Fruit fly (Drosophila melanogaster) whole organism, embryonic: Measurements from ENCODE around the gene brun.

Experiments
- Ada2b ChIP-seq: fragments of 200-800 bp; sonication (Bioruptor generic); IDR thresholded peaks from 2 replicates; pipeline ENCODE4 v1.3.6; 2022; ENCODE audit warnings: missing biosample characterization, missing genetic modification characterization
- Bgb ChIP-seq: fragments of 200-800 bp; sonication (Bioruptor generic); IDR thresholded peaks from 2 replicates; pipeline ENCODE4 v1.3.6; 2022; ENCODE audit warnings: missing biosample characterization, missing genetic modification characterization; ENCODE audit not compliant: partially characterized antibody
- CG10431 ChIP-seq: fragments of 200-800 bp; sonication (Bioruptor generic); optimal IDR thresholded peaks from 3 replicates; lab custom pipeline; 2018; ENCODE audit warnings: missing biosample characterization, mild to moderate bottlenecking, missing genetic modification characterization
- CG10462 ChIP-seq: fragments of 200-800 bp; sonication (Bioruptor generic); optimal IDR thresholded peaks from 2 replicates; lab custom pipeline; 2016; ENCODE audit warnings: missing biosample characterization, missing genetic modification characterization
- CG11093 ChIP-seq: fragments of 200-800 bp; sonication (Bioruptor generic); IDR thresholded peaks from 3 replicates; pipeline ENCODE4 v1.3.6; 2022; ENCODE audit warnings: missing biosample characterization, missing genetic modification characterization
- CG11504 ChIP-seq: fragments of 200-800 bp; sonication (Bioruptor generic); optimal IDR thresholded peaks from 3 replicates; lab custom pipeline; 2019; ENCODE audit warnings: missing biosample characterization, mild to moderate bottlenecking, missing genetic modification characterization, moderate library complexity
- CG12219 ChIP-seq: fragments of 200-800 bp; sonication (Bioruptor generic); optimal IDR thresholded peaks from 3 replicates; lab custom pipeline; 2018; ENCODE audit warnings: missing biosample characterization, mild to moderate bottlenecking, missing genetic modification characterization
- CG12236 ChIP-seq: fragments of 200-800 bp; sonication (Bioruptor generic); optimal IDR thresholded peaks from 2 replicates; lab custom pipeline; 2016; ENCODE audit warnings: missing biosample characterization, missing genetic modification characterization
- CG12299 ChIP-seq: fragments of 200-800 bp; sonication (Bioruptor generic); optimal IDR thresholded peaks from 2 replicates; lab custom pipeline; 2018; ENCODE audit warnings: missing biosample characterization, mild to moderate bottlenecking, missing genetic modification characterization
- CG1233 ChIP-seq: fragments of 200-800 bp; sonication (Bioruptor generic); optimal IDR thresholded peaks from 4 replicates; lab custom pipeline; 2018; ENCODE audit warnings: missing biosample characterization, mild to moderate bottlenecking, missing genetic modification characterization
- CG12391 ChIP-seq: fragments of 200-800 bp; sonication (Bioruptor generic); optimal IDR thresholded peaks from 3 replicates; lab custom pipeline; 2018; ENCODE audit warnings: missing biosample characterization, mild to moderate bottlenecking, missing genetic modification characterization, moderate library complexity
- CG14441 ChIP-seq: fragments of 200-800 bp; sonication (Bioruptor generic); IDR thresholded peaks from 2 replicates; pipeline ENCODE4 v1.3.6; 2022; ENCODE audit warnings: missing biosample characterization, missing genetic modification characterization
- CG15073 ChIP-seq: fragments of 200-800 bp; sonication (Bioruptor generic); optimal IDR thresholded peaks from 2 replicates; lab custom pipeline; 2016; ENCODE audit warnings: missing biosample characterization, missing genetic modification characterization
- CG17186 ChIP-seq: fragments of 200-800 bp; sonication (Bioruptor generic); optimal IDR thresholded peaks from 3 replicates; lab custom pipeline; 2017; ENCODE audit warnings: missing biosample characterization, missing genetic modification reagents, missing genetic modification characterization
- CG2120 ChIP-seq: fragments of 200-800 bp; sonication (Bioruptor generic); optimal IDR thresholded peaks from 3 replicates; lab custom pipeline; 2016; ENCODE audit warnings: missing biosample characterization, missing genetic modification characterization
- CG2678 ChIP-seq: fragments of 200-800 bp; sonication (Bioruptor generic); optimal IDR thresholded peaks from 3 replicates; lab custom pipeline; 2019; ENCODE audit warnings: missing biosample characterization, mild to moderate bottlenecking, missing genetic modification characterization, moderate library complexity
- CG3065 ChIP-seq: fragments of 200-800 bp; sonication (Bioruptor generic); optimal IDR thresholded peaks from 2 replicates; lab custom pipeline; 2016; ENCODE audit warnings: missing biosample characterization, missing genetic modification characterization
- CG3163 ChIP-seq: fragments of 200-800 bp; sonication (Bioruptor generic); optimal IDR thresholded peaks from 3 replicates; lab custom pipeline; 2016; ENCODE audit warnings: missing biosample characterization, missing genetic modification characterization
- CG3726 ChIP-seq: fragments of 200-800 bp; sonication (Bioruptor generic); IDR thresholded peaks from 3 replicates; pipeline ENCODE4, ENCODE4 v1.3.6; 2022; ENCODE audit warnings: missing biosample characterization, missing genetic modification characterization
- CG4282 ChIP-seq: fragments of 200-800 bp; sonication (Bioruptor generic); optimal IDR thresholded peaks from 2 replicates; lab custom pipeline; 2016; ENCODE audit warnings: missing biosample characterization, missing genetic modification characterization
- CG4730 ChIP-seq: fragments of 200-800 bp; sonication (Bioruptor generic); IDR thresholded peaks from 2 replicates; pipeline ENCODE4 v1.3.6; 2022; ENCODE audit warnings: missing biosample characterization, missing genetic modification characterization
- CG6689 ChIP-seq: fragments of 200-800 bp; sonication (Bioruptor generic); IDR thresholded peaks from 2 replicates; pipeline ENCODE4 v1.3.6; 2022; ENCODE audit warnings: missing biosample characterization, missing genetic modification characterization
- CG7928 ChIP-seq: fragments of 200-800 bp; sonication (Bioruptor generic); optimal IDR thresholded peaks from 2 replicates; lab custom pipeline; 2017; ENCODE audit warnings: missing biosample characterization, mild to moderate bottlenecking, missing genetic modification characterization
- CG7987 ChIP-seq: fragments of 200-800 bp; sonication (Bioruptor generic); optimal IDR thresholded peaks from 2 replicates; lab custom pipeline; 2018; ENCODE audit warnings: missing biosample characterization, mild to moderate bottlenecking, missing genetic modification characterization, moderate library complexity
- Deaf1 ChIP-seq: fragments of 200-800 bp; optimal IDR thresholded peaks from 3 replicates; lab custom pipeline; 2019; ENCODE audit warnings: missing biosample characterization, mild to moderate bottlenecking, missing genetic modification characterization, moderate library complexity
- Dref ChIP-seq: fragments of 200-800 bp; sonication (Bioruptor generic); IDR thresholded peaks from 2 replicates; pipeline ENCODE4 v1.3.6; 2022; ENCODE audit warnings: missing biosample characterization, missing genetic modification characterization
- Gug ChIP-seq: fragments of 200-800 bp; sonication (Bioruptor generic); IDR thresholded peaks from 4 replicates; pipeline ENCODE4 v1.3.6; 2022; ENCODE audit warnings: missing biosample characterization, missing genetic modification characterization
- Hey ChIP-seq: fragments of 200-800 bp; sonication (Bioruptor generic); optimal IDR thresholded peaks from 3 replicates; lab custom pipeline; 2018; ENCODE audit warnings: missing biosample characterization, mild to moderate bottlenecking, missing genetic modification characterization
- NC2β ChIP-seq: fragments of 200-800 bp; sonication (Bioruptor generic); optimal IDR thresholded peaks from 2 replicates; lab custom pipeline; 2016; ENCODE audit warnings: missing biosample characterization, missing genetic modification characterization
- Tbp ChIP-seq: fragments of >200 bp; optimal IDR thresholded peaks from 2 replicates; lab custom pipeline; 2018; ENCODE audit warnings: missing biosample characterization, missing genetic modification characterization
- Vsx1 ChIP-seq: fragments of 200-800 bp; sonication (Bioruptor generic); optimal IDR thresholded peaks from 2 replicates; lab custom pipeline; 2017; ENCODE audit warnings: missing biosample characterization, mild to moderate bottlenecking, missing genetic modification characterization, missing genetic modification reagents
- amos ChIP-seq: fragments of 200-800 bp; sonication (Bioruptor generic); IDR thresholded peaks from 2 replicates; pipeline ENCODE4 v1.3.6; 2022; ENCODE audit warnings: missing biosample characterization, missing genetic modification characterization; ENCODE audit not compliant: partially characterized antibody
- ash1 ChIP-seq: fragments of 200-800 bp; sonication (Bioruptor generic); optimal IDR thresholded peaks from 2 replicates; lab custom pipeline; 2018; ENCODE audit warnings: missing biosample characterization, mild to moderate bottlenecking, missing genetic modification characterization
- bab2 ChIP-seq: fragments of 200-800 bp; sonication (Bioruptor generic); optimal IDR thresholded peaks from 2 replicates; lab custom pipeline; 2016; ENCODE audit warnings: missing biosample characterization, missing genetic modification characterization
- dmrt11E ChIP-seq: fragments of 200-800 bp; sonication (Bioruptor generic); optimal IDR thresholded peaks from 3 replicates; lab custom pipeline; 2018; ENCODE audit warnings: missing biosample characterization, mild to moderate bottlenecking, missing genetic modification characterization, moderate library complexity
- emc ChIP-seq: fragments of 200-800 bp; sonication (Bioruptor generic); optimal IDR thresholded peaks from 2 replicates; lab custom pipeline; 2016; ENCODE audit warnings: missing biosample characterization, missing genetic modification characterization
- ftz-f1 ChIP-seq: fragments of 200-800 bp; sonication (Bioruptor generic); optimal IDR thresholded peaks from 2 replicates; lab custom pipeline; 2016; ENCODE audit warnings: missing biosample characterization, missing genetic modification characterization
- gsb ChIP-seq: fragments of 200-800 bp; sonication (Bioruptor generic); IDR thresholded peaks from 2 replicates; pipeline ENCODE4 v1.3.6; 2022; ENCODE audit warnings: missing biosample characterization, missing genetic modification characterization
- ham ChIP-seq: fragments of 200-800 bp; sonication (Bioruptor generic); IDR thresholded peaks from 2 replicates; pipeline ENCODE4 v1.3.6; 2022; ENCODE audit warnings: missing biosample characterization, missing genetic modification characterization
- her ChIP-seq: fragments of 200-800 bp; sonication (Bioruptor generic); optimal IDR thresholded peaks from 2 replicates; lab custom pipeline; 2016; ENCODE audit warnings: missing biosample characterization, missing genetic modification characterization
- lab ChIP-seq: fragments of 200-800 bp; sonication (Bioruptor generic); optimal IDR thresholded peaks from 3 replicates; lab custom pipeline; 2017; ENCODE audit warnings: missing biosample characterization, missing genetic modification characterization, mild to moderate bottlenecking, moderate library complexity, missing genetic modification reagents
- lilli ChIP-seq: fragments of 200-800 bp; sonication (Bioruptor generic); optimal IDR thresholded peaks from 3 replicates; lab custom pipeline; 2016; ENCODE audit warnings: missing biosample characterization, missing genetic modification characterization
- lmd ChIP-seq: fragments of 200-800 bp; sonication (Bioruptor generic); IDR thresholded peaks from 2 replicates; pipeline ENCODE4 v1.3.6; 2022; ENCODE audit warnings: missing biosample characterization, missing genetic modification characterization
- oc ChIP-seq: fragments of 200-800 bp; sonication (Bioruptor generic); optimal IDR thresholded peaks from 2 replicates; lab custom pipeline; 2018; ENCODE audit warnings: missing biosample characterization, mild to moderate bottlenecking, missing genetic modification characterization, moderate library complexity
- otp ChIP-seq: fragments of 200-800 bp; sonication (Bioruptor generic); IDR thresholded peaks from 3 replicates; pipeline ENCODE4, ENCODE4 v1.3.6; 2022; ENCODE audit warnings: missing biosample characterization, missing genetic modification characterization
- rib ChIP-seq: fragments of 200-800 bp; sonication (Bioruptor generic); IDR thresholded peaks from 2 replicates; pipeline ENCODE4 v1.3.6; 2022; ENCODE audit warnings: missing biosample characterization, missing genetic modification characterization
- row ChIP-seq: fragments of 200-800 bp; sonication (Bioruptor generic); IDR thresholded peaks from 3 replicates; pipeline ENCODE4 v1.3.6; 2022; ENCODE audit warnings: missing biosample characterization, missing genetic modification characterization
- salm ChIP-seq: fragments of 200-800 bp; sonication (Bioruptor generic); optimal IDR thresholded peaks from 2 replicates; lab custom pipeline; 2018; ENCODE audit warnings: missing biosample characterization, mild to moderate bottlenecking, missing genetic modification characterization
- sug ChIP-seq: fragments of 200-800 bp; optimal IDR thresholded peaks from 2 replicates; lab custom pipeline; 2019; ENCODE audit warnings: missing biosample characterization, mild to moderate bottlenecking, missing genetic modification characterization, moderate library complexity
- tin ChIP-seq: fragments of 200-800 bp; sonication (Bioruptor generic); optimal IDR thresholded peaks from 3 replicates; lab custom pipeline; 2016; ENCODE audit warnings: missing biosample characterization, missing genetic modification characterization
- zfh1 ChIP-seq: fragments of 200-800 bp; sonication (Bioruptor generic); IDR thresholded peaks from 3 replicates; pipeline ENCODE4 v1.3.6; 2022; ENCODE audit warnings: missing biosample characterization, missing genetic modification characterization

The brun gene

dm6 chr2L:20645394-20645869 lies 10.5 kb downstream of the brun start, which contains the start of the genes phr6-4 and CG2608 (continued):
- TF ChIP-seq CG12299 (tag; lab: Kevin White, UChicago) = peak; percentile 91
- peak; percentile 18 for TF ChIP-seq ftz-f1 (GFP tag; lab: Kevin White, UChicago)
- peak; percentile 62 for TF ChIP-seq emc (GFP tag; lab: Kevin White, UChicago)
- no peak for TF ChIP-seq Dref (GFP tag; lab: Robert Waterston, UW)
- TF ChIP-seq CG1233 (GFP tag; lab: Kevin White, UChicago) = peak; percentile 92
- peak; percentile 44 for TF ChIP-seq CG17186
- TF ChIP-seq CG10431 (GFP tag; lab: Kevin White, UChicago) = peak; percentile 70
- TF ChIP-seq CG12391 (tag; lab: Kevin White, UChicago) = peak; percentile 95
- peak; percentile 54 for TF ChIP-seq CG15073
- TF ChIP-seq tin (GFP tag; lab: Kevin White, UChicago) = peak; percentile 92
- peak; percentile 77 for TF ChIP-seq Deaf1 (tag; lab: Kevin White, UChicago)
- peak; percentile 81 for TF ChIP-seq CG7987
- peak; percentile 93 for TF ChIP-seq lilli
- TF ChIP-seq sug = peak; percentile 91
- TF ChIP-seq CG10462 (GFP tag; lab: Kevin White, UChicago) = peak; percentile 84
- peak; percentile 71 for TF ChIP-seq CG7928 (GFP tag; lab: Kevin White, UChicago)
- no peak for TF ChIP-seq Bgb (GFP tag; lab: Robert Waterston, UW)
- peak; percentile 86 for TF ChIP-seq CG3065
- peak; percentile 85 for TF ChIP-seq CG12219
- TF ChIP-seq CG11504 (tag; lab: Kevin White, UChicago) = peak; percentile 92
- TF ChIP-seq CG14441 (GFP tag; lab: Robert Waterston, UW) = peak; percentile 78
- TF ChIP-seq ham (GFP tag; lab: Robert Waterston, UW) = peak; percentile 62; the same call in 1 of the 2 replicates
- peak; percentile 84 for TF ChIP-seq bab2 (GFP tag; lab: Kevin White, UChicago)
- TF ChIP-seq salm (tag; lab: Kevin White, UChicago) = peak; percentile 90
- TF ChIP-seq ash1 (GFP tag; lab: Kevin White, UChicago) = no peak
- TF ChIP-seq gsb (GFP tag; lab: Robert Waterston, UW) = peak; percentile 64; the same call in 1 of the 2 replicates
- TF ChIP-seq zfh1 (GFP tag; lab: Robert Waterston, UW) = peak; percentile 41; the same call in 1 of the 3 replicates
- TF ChIP-seq Ada2b = peak; percentile 81
- TF ChIP-seq otp = peak; percentile 62; the same call in 2 of the 3 replicates
- peak; percentile 85 for TF ChIP-seq NC2β (GFP tag; lab: Kevin White, UChicago)
- TF ChIP-seq CG6689 (GFP tag; lab: Robert Waterston, UW) = peak; percentile 90
- TF ChIP-seq CG2120 (GFP tag; lab: Kevin White, UChicago) = peak; percentile 95
- TF ChIP-seq CG12236 (GFP tag; lab: Kevin White, UChicago) = peak; percentile 71
- TF ChIP-seq Gug (GFP tag; lab: Robert Waterston, UW) = peak; percentile 85
- TF ChIP-seq Hey (tag; lab: Kevin White, UChicago) = no peak
- TF ChIP-seq CG4730 = peak; percentile 73
- TF ChIP-seq CG3163 (GFP tag; lab: Kevin White, UChicago) = peak; percentile 71
- TF ChIP-seq CG11093 (GFP tag; lab: Robert Waterston, UW) = peak; percentile 85
- TF ChIP-seq rib (GFP tag; lab: Robert Waterston, UW) = peak; percentile 26; the same call in 1 of the 2 replicates
- no peak for TF ChIP-seq oc (tag; lab: Kevin White, UChicago)
- TF ChIP-seq Tbp (GFP tag; lab: Kevin White, UChicago) = no peak
- peak; percentile 94 for TF ChIP-seq lab (GFP tag; lab: Kevin White, UChicago)
- peak; percentile 90 for TF ChIP-seq lmd
- TF ChIP-seq Vsx1 (GFP tag; lab: Kevin White, UChicago) = peak; percentile 84
- peak; percentile 96 for TF ChIP-seq CG2678 (tag; lab: Kevin White, UChicago)
- peak; percentile 94 for TF ChIP-seq row (GFP tag; lab: Robert Waterston, UW)
- peak; percentile 63; the same call in 1 of the 3 replicates for TF ChIP-seq CG3726 (GFP tag; lab: Robert Waterston, UW)
- TF ChIP-seq dmrt11E (tag; lab: Kevin White, UChicago) = peak; percentile 94
- TF ChIP-seq amos (GFP tag; lab: Robert Waterston, UW) = no peak
- peak; percentile 58 for TF ChIP-seq CG4282 (GFP tag; lab: Kevin White, UChicago)
- TF ChIP-seq her (GFP tag; lab: Kevin White, UChicago) = peak; percentile 65
